Worm (Caenorhabditis elegans) whole organism, L3 larva: ENCODE data around the gene gpla-1.

Experiments
- R02D3.7 ChIP-seq: fragments of 150-350 bp; optimal IDR thresholded peaks from 2 replicates; lab custom pipeline; 2014; ENCODE audit warnings: missing biosample characterization, missing genetic modification characterization
- aly-2 ChIP-seq: fragments of 150-350 bp; optimal IDR thresholded peaks from 2 replicates; lab custom pipeline; 2014; ENCODE audit warnings: missing biosample characterization, missing genetic modification characterization
- ama-1 ChIP-seq: fragments of 150-350 bp; optimal IDR thresholded peaks from 2 replicates; lab custom pipeline; 2018
- ceh-16 ChIP-seq: sonication (generic microtip); optimal IDR thresholded peaks from 2 replicates; lab custom pipeline; 2017; ENCODE audit warnings: missing biosample characterization, missing genetic modification characterization
- ceh-28 ChIP-seq: fragments of 150-350 bp; optimal IDR thresholded peaks from 2 replicates; lab custom pipeline; 2014; ENCODE audit warnings: missing biosample characterization, missing genetic modification reagents, missing genetic modification characterization
- ceh-82 ChIP-seq: fragments of 150-350 bp; optimal IDR thresholded peaks from 2 replicates; lab custom pipeline; 2014; ENCODE audit warnings: missing biosample characterization, missing genetic modification characterization
- ceh-9 ChIP-seq: sonication (generic microtip); optimal IDR thresholded peaks from 2 replicates; lab custom pipeline; 2018; ENCODE audit warnings: missing biosample characterization, missing genetic modification characterization
- egl-27 ChIP-seq: sonication (generic microtip); optimal IDR thresholded peaks from 4 replicates; lab custom pipeline; 2017; ENCODE audit warnings: missing biosample characterization, missing genetic modification reagents, missing genetic modification characterization
- elt-1 ChIP-seq: fragments of 150-350 bp; optimal IDR thresholded peaks from 2 replicates; lab custom pipeline; 2014; ENCODE audit warnings: missing biosample characterization, missing genetic modification characterization
- elt-2 ChIP-seq: sonication (generic microtip); optimal IDR thresholded peaks from 2 replicates; lab custom pipeline; 2016; ENCODE audit warnings: missing genetic modification reagents, mild to moderate bottlenecking, missing genetic modification characterization, missing compliant biosample characterization
- elt-3 ChIP-seq, 3 experiments: fragments of 150-350 bp in 1 of 3; sonication (generic microtip) in 2 of 3; optimal IDR thresholded peaks; 2 replicates in 2 of 3; 4 replicates in 1 of 3; lab custom pipeline; 2014 to 2017; ENCODE audit warnings: missing biosample characterization in 3 of 3, missing genetic modification characterization in 3 of 3
- fkh-10 ChIP-seq: sonication (generic microtip); optimal IDR thresholded peaks from 2 replicates; lab custom pipeline; 2017; ENCODE audit warnings: missing biosample characterization, missing genetic modification reagents, missing genetic modification characterization
- fos-1 ChIP-seq: fragments of 150-350 bp; optimal IDR thresholded peaks from 2 replicates; lab custom pipeline; 2014; ENCODE audit warnings: missing biosample characterization, missing genetic modification characterization
- hmg-11 ChIP-seq: sonication (generic microtip); optimal IDR thresholded peaks from 2 replicates; lab custom pipeline; 2016; ENCODE audit warnings: missing genetic modification characterization, missing compliant biosample characterization
- jun-1 ChIP-seq: fragments of 150-350 bp; optimal IDR thresholded peaks from 2 replicates; lab custom pipeline; 2014; ENCODE audit warnings: missing biosample characterization, missing genetic modification reagents, missing genetic modification characterization
- lin-39 ChIP-seq: fragments of 150-350 bp; optimal IDR thresholded peaks from 2 replicates; lab custom pipeline; 2018; ENCODE audit warnings: missing biosample characterization, missing genetic modification reagents, missing genetic modification characterization
- lsy-12 ChIP-seq: sonication (generic microtip); optimal IDR thresholded peaks from 2 replicates; lab custom pipeline; 2016; ENCODE audit warnings: mild to moderate bottlenecking, missing genetic modification characterization, missing compliant biosample characterization
- mdl-1 ChIP-seq: fragments of 150-350 bp; optimal IDR thresholded peaks from 2 replicates; lab custom pipeline; 2014; ENCODE audit warnings: missing biosample characterization, missing genetic modification characterization
- mml-1 ChIP-seq: fragments of 150-350 bp; sonication (generic microtip); optimal IDR thresholded peaks from 3 replicates; lab custom pipeline; 2014; ENCODE audit warnings: missing biosample characterization, missing genetic modification characterization
- nfya-1 ChIP-seq: sonication (generic microtip); optimal IDR thresholded peaks from 2 replicates; lab custom pipeline; 2017; ENCODE audit warnings: missing genetic modification characterization, mild to moderate bottlenecking, missing compliant biosample characterization, antibody characterized with exemption, moderate library complexity; ENCODE audit not compliant: insufficient read depth
- nhr-11 ChIP-seq: fragments of 150-350 bp; optimal IDR thresholded peaks from 2 replicates; lab custom pipeline; 2014; ENCODE audit warnings: missing biosample characterization, missing genetic modification characterization
- nhr-12 ChIP-seq: fragments of 150-350 bp; optimal IDR thresholded peaks from 2 replicates; lab custom pipeline; 2014; ENCODE audit warnings: missing biosample characterization, missing genetic modification characterization
- nhr-25 ChIP-seq: sonication (generic microtip); optimal IDR thresholded peaks from 2 replicates; lab custom pipeline; 2017; ENCODE audit warnings: missing biosample characterization, missing genetic modification characterization
- nhr-28 ChIP-seq: fragments of 150-350 bp; optimal IDR thresholded peaks from 2 replicates; lab custom pipeline; 2014; ENCODE audit warnings: missing biosample characterization, missing genetic modification characterization
- nhr-43 ChIP-seq: sonication (generic microtip); optimal IDR thresholded peaks from 2 replicates; lab custom pipeline; 2016; ENCODE audit warnings: mild to moderate bottlenecking, missing genetic modification characterization, missing compliant biosample characterization; ENCODE audit not compliant: poor library complexity, severe bottlenecking
- pha-4 ChIP-seq: fragments of 150-350 bp; optimal IDR thresholded peaks from 2 replicates; lab custom pipeline; 2014; ENCODE audit warnings: missing biosample characterization, missing genetic modification reagents, missing genetic modification characterization
- pqm-1 ChIP-seq: fragments of 150-350 bp; optimal IDR thresholded peaks from 2 replicates; lab custom pipeline; 2017; ENCODE audit warnings: missing biosample characterization, missing genetic modification characterization, inconsistent platforms
- sea-2 ChIP-seq: fragments of 150-350 bp; sonication (generic microtip); optimal IDR thresholded peaks from 4 replicates; lab custom pipeline; 2014; ENCODE audit warnings: missing biosample characterization, missing genetic modification reagents, missing genetic modification characterization
- skn-1 ChIP-seq: fragments of 150-350 bp; optimal IDR thresholded peaks from 2 replicates; lab custom pipeline; 2014; ENCODE audit warnings: missing biosample characterization, missing genetic modification characterization
- snpc-4 ChIP-seq: fragments of 150-350 bp; optimal IDR thresholded peaks from 2 replicates; lab custom pipeline; 2014; ENCODE audit warnings: missing biosample characterization, missing genetic modification characterization
- unc-62 ChIP-seq: fragments of 150-350 bp; sonication (generic microtip); optimal IDR thresholded peaks from 4 replicates; lab custom pipeline; 2014; ENCODE audit warnings: missing biosample characterization, missing genetic modification reagents, missing genetic modification characterization
- zag-1 ChIP-seq: fragments of 150-350 bp; optimal IDR thresholded peaks from 2 replicates; lab custom pipeline; 2014; ENCODE audit warnings: missing biosample characterization, missing genetic modification characterization

Gene gpla-1

ce11 chrV:11929046-11929590, 8.5 kb downstream of the gpla-1 start, which contains the start of gene F58H1.2:
Gene F58H1.2 (plus strand): TSS chrV:11929096.
- TF ChIP-seq ceh-82 (tag; lab: Kevin White, UChicago) (no peak), sea-2 (GFP tag; lab: Kevin White, UChicago) (no peak), R02D3.7 (tag; lab: Kevin White, UChicago) (no peak), jun-1 (tag; lab: Kevin White, UChicago) (no peak), nhr-11 (no peak), fkh-10 (GFP tag; lab: Kevin White, UChicago) (no peak), elt-1 (tag; lab: Kevin White, UChicago) (no peak), pha-4 (no peak), zag-1 (tag; lab: Kevin White, UChicago) (no peak), nhr-43 (tag; lab: Kevin White, UChicago) (no peak), ceh-16 (tag; lab: Kevin White, UChicago) (no peak), ceh-28 (no peak), skn-1 (no peak), aly-2 (no peak)

ce11 chrV:11927346-11927745, 10.3 kb downstream of the gpla-1 start, which contains the start of gene osm-6:
Gene osm-6 (minus strand): TSS chrV:11927446.
- TF ChIP-seq elt-3 (tag; optimal IDR thresholded peaks at IDR 0.05; lab: Kevin White, UChicago) (no peak), lin-39 (tag; lab: Kevin White, UChicago) (no peak), R02D3.7 (tag; lab: Kevin White, UChicago) (no peak), fos-1 (no peak), unc-62 (GFP tag; lab: Kevin White, UChicago) (no peak)

ce11 chrV:11921689-11922517, 15.7 kb downstream of the gpla-1 start:
- TF ChIP-seq jun-1 (tag; lab: Kevin White, UChicago) (peak; percentile 7), unc-62 (GFP tag; lab: Kevin White, UChicago) (no peak), pha-4 (peak; percentile 61), mml-1 (tag; lab: Kevin White, UChicago) (peak; percentile 63), elt-2 (tag; lab: Kevin White, UChicago) (peak; percentile 59), ceh-28 (peak; percentile 1), nhr-12 (tag; lab: Kevin White, UChicago) (no peak), nhr-28 (no peak), pqm-1 (tag; lab: Kevin White, UChicago) (peak; percentile 4), egl-27 (tag; lab: Kevin White, UChicago) (no peak), nhr-25 (tag; lab: Kevin White, UChicago) (peak; percentile 53), ama-1 (lab: Kevin White, UChicago) (peak; percentile 61), nfya-1 (peak; percentile 39), ceh-9 (no peak)
- TF ChIP-seq, all 47 proteins: peak for 9

ce11 chrV:11921229-11921628, 16.4 kb downstream of the gpla-1 start:
- TF ChIP-seq ceh-28 = peak; percentile 2
- TF ChIP-seq lsy-12 = no peak
- TF ChIP-seq snpc-4 (tag; lab: Kevin White, UChicago) = peak; percentile 75
- TF ChIP-seq ceh-16 (tag; lab: Kevin White, UChicago) = no peak
- no peak for TF ChIP-seq mdl-1 (tag; lab: Kevin White, UChicago)
- TF ChIP-seq ama-1 (lab: Kevin White, UChicago) = peak; percentile 75
- TF ChIP-seq elt-2 (tag; lab: Kevin White, UChicago) = peak; percentile 84
- TF ChIP-seq pha-4 = peak; percentile 88
- TF ChIP-seq jun-1 (tag; lab: Kevin White, UChicago) = peak; percentile 16
- TF ChIP-seq pqm-1 (tag; lab: Kevin White, UChicago) = peak; percentile 34
- peak; percentile 59 for TF ChIP-seq lin-39 (tag; lab: Kevin White, UChicago)
- TF ChIP-seq nfya-1 = peak; percentile 40
- no peak for TF ChIP-seq nhr-43 (tag; lab: Kevin White, UChicago)
- TF ChIP-seq hmg-11 (tag; lab: Kevin White, UChicago) = peak; percentile 8
